Fruit fly (Drosophila melanogaster) whole organism, embryonic: Measurements from ENCODE around the gene IntS6.

Experiments used
- Antp ChIP-seq: fragments of 200-800 bp; sonication (Bioruptor generic); optimal IDR thresholded peaks from 3 replicates; lab custom pipeline; 2016; ENCODE audit warnings: missing biosample characterization, missing genetic modification characterization
- Atf3 ChIP-seq: fragments of 200-800 bp; sonication (Bioruptor generic); optimal IDR thresholded peaks from 3 replicates; lab custom pipeline; 2016; ENCODE audit warnings: missing biosample characterization, missing genetic modification characterization
- CG11398 ChIP-seq: fragments of 200-800 bp; sonication (Bioruptor generic); optimal IDR thresholded peaks from 2 replicates; lab custom pipeline; 2016; ENCODE audit warnings: missing biosample characterization, missing genetic modification characterization
- CG12744 ChIP-seq: fragments of 200-800 bp; sonication (Bioruptor generic); optimal IDR thresholded peaks from 2 replicates; lab custom pipeline; 2016; ENCODE audit warnings: missing biosample characterization, missing genetic modification characterization
- CG14441 ChIP-seq: fragments of 200-800 bp; sonication (Bioruptor generic); IDR thresholded peaks from 2 replicates; pipeline ENCODE4 v1.3.6; 2022; ENCODE audit warnings: missing biosample characterization, missing genetic modification characterization
- CG17359 ChIP-seq: fragments of 200-800 bp; sonication (Bioruptor generic); optimal IDR thresholded peaks from 3 replicates; lab custom pipeline; 2018; ENCODE audit warnings: missing biosample characterization, mild to moderate bottlenecking, missing genetic modification characterization, moderate library complexity
- CG17912 ChIP-seq: fragments of 200-800 bp; sonication (Bioruptor generic); optimal IDR thresholded peaks from 2 replicates; lab custom pipeline; 2018; ENCODE audit warnings: missing biosample characterization, mild to moderate bottlenecking, missing genetic modification characterization
- CG18599 ChIP-seq: fragments of 200-800 bp; sonication (Bioruptor generic); optimal IDR thresholded peaks from 3 replicates; lab custom pipeline; 2017; ENCODE audit warnings: missing biosample characterization, missing genetic modification characterization, mild to moderate bottlenecking, moderate library complexity, missing genetic modification reagents
- CG30431 ChIP-seq: fragments of 200-800 bp; sonication (Bioruptor generic); optimal IDR thresholded peaks from 2 replicates; lab custom pipeline; 2017; ENCODE audit warnings: missing biosample characterization, missing genetic modification characterization
- CG32772 ChIP-seq: fragments of 200-800 bp; sonication (Bioruptor generic); IDR thresholded peaks from 2 replicates; pipeline ENCODE4 v1.3.6; 2022; ENCODE audit warnings: missing biosample characterization, missing genetic modification characterization
- CG4360 ChIP-seq: fragments of 200-800 bp; sonication (Bioruptor generic); IDR thresholded peaks from 2 replicates; pipeline ENCODE4 v1.3.6; 2022; ENCODE audit warnings: missing biosample characterization, missing genetic modification characterization
- CG43689 ChIP-seq: fragments of 200-800 bp; sonication (Bioruptor generic); IDR thresholded peaks from 2 replicates; pipeline ENCODE4 v1.3.6; 2022; ENCODE audit warnings: missing biosample characterization, missing genetic modification characterization
- CG4820 ChIP-seq: fragments of 200-800 bp; sonication (Bioruptor generic); optimal IDR thresholded peaks from 3 replicates; lab custom pipeline; 2016; ENCODE audit warnings: missing biosample characterization, missing genetic modification characterization
- CG6654 ChIP-seq: fragments of 200-800 bp; sonication (Bioruptor generic); optimal IDR thresholded peaks from 2 replicates; lab custom pipeline; 2017; ENCODE audit warnings: missing biosample characterization, mild to moderate bottlenecking, missing genetic modification characterization
- CG6854 ChIP-seq: fragments of 200-800 bp; sonication (Bioruptor generic); optimal IDR thresholded peaks from 3 replicates; lab custom pipeline; 2017; ENCODE audit warnings: missing biosample characterization, mild to moderate bottlenecking, missing genetic modification characterization
- CG7928 ChIP-seq: fragments of 200-800 bp; sonication (Bioruptor generic); optimal IDR thresholded peaks from 2 replicates; lab custom pipeline; 2017; ENCODE audit warnings: missing biosample characterization, mild to moderate bottlenecking, missing genetic modification characterization
- CG7963 ChIP-seq: fragments of 200-800 bp; sonication (Bioruptor generic); IDR thresholded peaks from 3 replicates; pipeline ENCODE4 v1.3.6; 2022; ENCODE audit warnings: missing biosample characterization, missing genetic modification characterization; ENCODE audit not compliant: partially characterized antibody
- CG9609 ChIP-seq: fragments of 200-800 bp; sonication (Bioruptor generic); optimal IDR thresholded peaks from 3 replicates; lab custom pipeline; 2016; ENCODE audit warnings: missing biosample characterization, missing genetic modification characterization
- CkIIα-i1 ChIP-seq: fragments of 200-800 bp; sonication (Bioruptor generic); IDR thresholded peaks from 2 replicates; pipeline ENCODE4 v1.3.6; 2022; ENCODE audit warnings: missing biosample characterization, missing genetic modification characterization
- Dek ChIP-seq: fragments of 200-800 bp; sonication (Bioruptor generic); optimal IDR thresholded peaks from 3 replicates; lab custom pipeline; 2019; ENCODE audit warnings: missing biosample characterization, mild to moderate bottlenecking, missing genetic modification characterization, moderate library complexity
- Dll ChIP-seq: fragments of 200-800 bp; sonication (Bioruptor generic); IDR thresholded peaks from 4 replicates; pipeline ENCODE4 v1.3.6; 2022; ENCODE audit warnings: missing biosample characterization, missing genetic modification characterization; ENCODE audit not compliant: partially characterized antibody
- E2f1 ChIP-seq: fragments of 200-800 bp; sonication (Bioruptor generic); IDR thresholded peaks from 2 replicates; pipeline ENCODE4 v1.3.6; 2022; ENCODE audit warnings: missing biosample characterization, missing genetic modification characterization
- H15 ChIP-seq: fragments of 200-800 bp; sonication (Bioruptor generic); IDR thresholded peaks from 3 replicates; pipeline ENCODE4 v1.3.6; 2022; ENCODE audit warnings: missing biosample characterization, missing genetic modification characterization
- HHEX ChIP-seq: fragments of 200-800 bp; sonication (Bioruptor generic); optimal IDR thresholded peaks from 3 replicates; lab custom pipeline; 2017; ENCODE audit warnings: missing biosample characterization, mild to moderate bottlenecking, missing genetic modification characterization, missing genetic modification reagents
- Hr78 ChIP-seq, 2 experiments: fragments of 200-800 bp in 1 of 2; fragments of >200 bp in 1 of 2; sonication (Bioruptor generic) in 1 of 2; optimal IDR thresholded peaks; 2 replicates each; lab custom pipeline; 2017 to 2019; ENCODE audit warnings: missing biosample characterization in 2 of 2, missing genetic modification characterization in 2 of 2, mild to moderate bottlenecking in 1 of 2, moderate library complexity in 1 of 2
- Max ChIP-seq: fragments of 200-800 bp; sonication (Bioruptor generic); optimal IDR thresholded peaks from 2 replicates; lab custom pipeline; 2016; ENCODE audit warnings: missing biosample characterization, mild to moderate bottlenecking, missing genetic modification characterization
- NFAT ChIP-seq: fragments of 200-800 bp; sonication (Bioruptor generic); IDR thresholded peaks from 2 replicates; pipeline ENCODE4 v1.3.6; 2022; ENCODE audit warnings: missing biosample characterization, missing genetic modification characterization
- Xbp1 ChIP-seq: fragments of 200-800 bp; sonication (Bioruptor generic); optimal IDR thresholded peaks from 3 replicates; lab custom pipeline; 2016; ENCODE audit warnings: missing biosample characterization, mild to moderate bottlenecking, missing genetic modification characterization
- ab ChIP-seq: fragments of 200-800 bp; sonication (Bioruptor generic); optimal IDR thresholded peaks from 2 replicates; lab custom pipeline; 2016; ENCODE audit warnings: missing biosample characterization, missing genetic modification characterization
- amos ChIP-seq: fragments of 200-800 bp; sonication (Bioruptor generic); IDR thresholded peaks from 2 replicates; pipeline ENCODE4 v1.3.6; 2022; ENCODE audit warnings: missing biosample characterization, missing genetic modification characterization; ENCODE audit not compliant: partially characterized antibody
- bab2 ChIP-seq: fragments of 200-800 bp; sonication (Bioruptor generic); optimal IDR thresholded peaks from 2 replicates; lab custom pipeline; 2016; ENCODE audit warnings: missing biosample characterization, missing genetic modification characterization
- caup ChIP-seq: fragments of 200-800 bp; sonication (Bioruptor generic); optimal IDR thresholded peaks from 3 replicates; lab custom pipeline; 2017; ENCODE audit warnings: missing biosample characterization, mild to moderate bottlenecking, missing genetic modification characterization, moderate library complexity; ENCODE audit not compliant: severe bottlenecking
- crp ChIP-seq, 2 experiments: fragments of 200-800 bp; sonication (Bioruptor generic); optimal IDR thresholded peaks; 2 replicates in 1 of 2; 3 replicates in 1 of 2; lab custom pipeline; 2017; ENCODE audit warnings: missing biosample characterization in 2 of 2, missing genetic modification characterization in 2 of 2, mild to moderate bottlenecking in 1 of 2, moderate library complexity in 1 of 2
- exex ChIP-seq: fragments of 200-800 bp; sonication (Bioruptor generic); optimal IDR thresholded peaks from 4 replicates; lab custom pipeline; 2018; ENCODE audit warnings: missing biosample characterization, mild to moderate bottlenecking, missing genetic modification characterization, moderate library complexity
- fd96Cb ChIP-seq: fragments of 200-800 bp; sonication (Bioruptor generic); optimal IDR thresholded peaks from 2 replicates; lab custom pipeline; 2018; ENCODE audit warnings: missing biosample characterization, mild to moderate bottlenecking, missing genetic modification characterization, moderate library complexity
- ftz-f1 ChIP-seq: fragments of 200-800 bp; sonication (Bioruptor generic); optimal IDR thresholded peaks from 2 replicates; lab custom pipeline; 2016; ENCODE audit warnings: missing biosample characterization, missing genetic modification characterization
- hbn ChIP-seq: fragments of 200-800 bp; sonication (Bioruptor generic); IDR thresholded peaks from 2 replicates; pipeline ENCODE4 v1.3.6; 2022; ENCODE audit warnings: missing biosample characterization, missing genetic modification characterization; ENCODE audit not compliant: partially characterized antibody
- hkb ChIP-seq, 2 experiments: fragments of 200-800 bp in 1 of 2; fragments of >200 bp in 1 of 2; sonication (Bioruptor generic) in 1 of 2; IDR thresholded peaks in 1 of 2; optimal IDR thresholded peaks in 1 of 2; 2 replicates each; pipeline versions ENCODE4 v1.3.6 to Lab custom; 2017 to 2022; ENCODE audit warnings: missing biosample characterization in 1 of 2, missing genetic modification characterization in 1 of 2
- lab ChIP-seq: fragments of 200-800 bp; sonication (Bioruptor generic); optimal IDR thresholded peaks from 3 replicates; lab custom pipeline; 2017; ENCODE audit warnings: missing biosample characterization, missing genetic modification characterization, mild to moderate bottlenecking, moderate library complexity, missing genetic modification reagents
- pho ChIP-seq: fragments of 200-800 bp; sonication (Bioruptor generic); optimal IDR thresholded peaks from 2 replicates; lab custom pipeline; 2016; ENCODE audit warnings: missing biosample characterization, missing genetic modification characterization
- phol ChIP-seq: fragments of 200-800 bp; sonication (Bioruptor generic); optimal IDR thresholded peaks from 3 replicates; lab custom pipeline; 2018; ENCODE audit warnings: missing biosample characterization, mild to moderate bottlenecking, missing genetic modification characterization, moderate library complexity
- psq ChIP-seq: fragments of 200-800 bp; sonication (Bioruptor generic); optimal IDR thresholded peaks from 2 replicates; lab custom pipeline; 2017; ENCODE audit warnings: missing biosample characterization, missing genetic modification characterization
- pum ChIP-seq: fragments of 200-800 bp; sonication (Bioruptor generic); optimal IDR thresholded peaks from 2 replicates; lab custom pipeline; 2016; ENCODE audit warnings: missing biosample characterization, missing genetic modification characterization
- row ChIP-seq: fragments of 200-800 bp; sonication (Bioruptor generic); IDR thresholded peaks from 3 replicates; pipeline ENCODE4 v1.3.6; 2022; ENCODE audit warnings: missing biosample characterization, missing genetic modification characterization
- trem ChIP-seq: fragments of 200-800 bp; optimal IDR thresholded peaks from 3 replicates; lab custom pipeline; 2019; ENCODE audit warnings: missing biosample characterization, mild to moderate bottlenecking, missing genetic modification characterization, moderate library complexity
- twi ChIP-seq: fragments of 200-800 bp; optimal IDR thresholded peaks from 2 replicates; lab custom pipeline; 2019; ENCODE audit warnings: missing biosample characterization, mild to moderate bottlenecking, missing genetic modification characterization, moderate library complexity
- wor ChIP-seq: fragments of 200-800 bp; sonication (Bioruptor generic); IDR thresholded peaks from 2 replicates; pipeline ENCODE4 v1.3.6; 2022; ENCODE audit warnings: missing biosample characterization, missing genetic modification characterization

IntS6 gene

dm6 chrX:5745840-5746815 lies 926 bp downstream of the IntS6 start (continued):
- peak; percentile 12 for TF ChIP-seq CG6654 (GFP tag; lab: Kevin White, UChicago)
- TF ChIP-seq phol, result peak; percentile 67
- no peak for TF ChIP-seq crp (GFP tag; optimal IDR thresholded peaks at IDR 0.05; lab: Kevin White, UChicago)
- no peak for TF ChIP-seq psq (GFP tag; lab: Kevin White, UChicago)
- no peak for TF ChIP-seq CkIIα-i1 (GFP tag; lab: Robert Waterston, UW)
- peak; percentile 71 for TF ChIP-seq caup (GFP tag; lab: Kevin White, UChicago)
- TF ChIP-seq row (GFP tag; lab: Robert Waterston, UW), result peak; percentile 67
- peak; percentile 7 for TF ChIP-seq CG12744 (GFP tag; lab: Kevin White, UChicago)
- peak; percentile 40 for TF ChIP-seq fd96Cb (tag; lab: Kevin White, UChicago)
- no peak; the same call in 2 of the 4 replicates for TF ChIP-seq Dll (GFP tag; lab: Robert Waterston, UW)
- TF ChIP-seq Max, result peak; percentile 45
- TF ChIP-seq hbn (GFP tag; lab: Robert Waterston, UW), result no peak
- TF ChIP-seq E2f1 (GFP tag; lab: Robert Waterston, UW), result peak; percentile 74; the same call in 1 of the 2 replicates
- peak; percentile 88 for TF ChIP-seq lab (GFP tag; lab: Kevin White, UChicago)
- peak; percentile 46 for TF ChIP-seq CG6854
- TF ChIP-seq H15 (GFP tag; lab: Robert Waterston, UW), result peak; percentile 64; the same call in 2 of the 3 replicates
- TF ChIP-seq CG7963 (GFP tag; lab: Robert Waterston, UW), result peak; percentile 65
- peak in 1 of 2 experiments; percentile 30 for TF ChIP-seq Hr78 (GFP tag; optimal IDR thresholded peaks at IDR 0.05; lab: Kevin White, UChicago)
- peak; percentile 70 for TF ChIP-seq CG32772 (GFP tag; lab: Robert Waterston, UW)
- TF ChIP-seq Xbp1 (GFP tag; lab: Kevin White, UChicago), result peak; percentile 74
- TF ChIP-seq CG7928 (GFP tag; lab: Kevin White, UChicago), result no peak
- peak; percentile 49 for TF ChIP-seq pho (GFP tag; lab: Kevin White, UChicago)
- TF ChIP-seq ftz-f1, result peak; percentile 22
- peak; percentile 40 for TF ChIP-seq CG9609 (GFP tag; lab: Kevin White, UChicago)
- peak; percentile 26 for TF ChIP-seq CG17912 (GFP tag; lab: Kevin White, UChicago)
- peak; percentile 67 for TF ChIP-seq CG30431 (GFP tag; lab: Kevin White, UChicago)
- peak; percentile 83 for TF ChIP-seq HHEX (GFP tag; lab: Kevin White, UChicago)
- TF ChIP-seq exex, result peak; percentile 48
- TF ChIP-seq wor (GFP tag; lab: Robert Waterston, UW), result peak; percentile 57
- peak; percentile 52 for TF ChIP-seq CG4360
- peak; percentile 17 for TF ChIP-seq Antp
- peak; percentile 79 for TF ChIP-seq CG17359 (tag; lab: Kevin White, UChicago)
- TF ChIP-seq hkb (optimal IDR thresholded peaks at IDR 0.05; lab: Kevin White, UChicago), result no peak
- TF ChIP-seq hkb (GFP tag; IDR thresholded peaks at IDR 0.05; lab: Robert Waterston, UW), result peak; percentile 80
- TF ChIP-seq Atf3, result no peak
- TF ChIP-seq CG43689, result no peak
- peak; percentile 83 for TF ChIP-seq NFAT (GFP tag; lab: Robert Waterston, UW)
- TF ChIP-seq twi (tag; lab: Kevin White, UChicago), result peak; percentile 37
- TF ChIP-seq bab2 (GFP tag; lab: Kevin White, UChicago), result peak; percentile 24
- peak; percentile 48 for TF ChIP-seq pum (GFP tag; lab: Kevin White, UChicago)
- no peak for TF ChIP-seq amos (GFP tag; lab: Robert Waterston, UW)
- TF ChIP-seq Dek (tag; lab: Kevin White, UChicago), result peak; percentile 55
- TF ChIP-seq CG4820 (GFP tag; lab: Kevin White, UChicago), result peak; percentile 31
- TF ChIP-seq trem, result peak; percentile 48
- peak; percentile 80 for TF ChIP-seq CG14441
- no peak for TF ChIP-seq CG11398 (GFP tag; lab: Kevin White, UChicago)
- TF ChIP-seq CG18599 (GFP tag; lab: Kevin White, UChicago), result peak; percentile 88
- TF ChIP-seq ab, result peak; percentile 75
